Worm (Caenorhabditis elegans): ENCODE results near the gene nlp-5.

Gene nlp-5

DNA sequence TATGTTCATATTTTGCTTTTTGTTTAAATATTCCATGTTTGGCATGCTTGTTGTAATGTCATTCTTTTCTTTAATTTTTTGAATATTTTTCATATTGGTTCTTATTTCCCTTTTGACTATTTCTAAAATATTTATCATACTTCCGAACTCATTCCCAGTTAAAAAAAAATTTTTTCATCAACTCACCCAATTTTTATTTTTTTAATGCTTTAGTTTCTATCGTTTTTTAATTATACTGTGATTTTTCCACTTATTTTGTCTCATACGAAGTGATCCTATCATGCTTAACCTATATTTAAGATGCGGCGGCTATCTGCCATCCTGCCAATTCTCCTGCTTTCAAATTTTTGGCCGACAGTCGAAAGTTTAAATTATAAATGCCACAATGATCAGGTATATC lies 39.8 kb upstream of the nlp-5 start, which contains the start of gene qua-1:
Gene qua-1, plus strand, starts transcription at position 301 of the 400 bp plus-strand sequence.
- TF ChIP-seq lsy-27 (tag; optimal IDR thresholded peaks at IDR 0.05; ENCODE audit: borderline replicate concordance, insufficient read depth) (no peak), ceh-79 (tag; optimal IDR thresholded peaks at IDR 0.05) (no peak), unc-130 (GFP tag; optimal IDR thresholded peaks at IDR 0.05) (no peak), hmg-20 (GFP tag; IDR thresholded peaks at IDR 0.05) (no peak), bed-2 (GFP tag; IDR thresholded peaks at IDR 0.05) (no peak), somi-1 (GFP tag; optimal IDR thresholded peaks at IDR 0.05) (no peak), K11D2.4 (GFP tag; IDR thresholded peaks at IDR 0.05) (no peak)

DNA sequence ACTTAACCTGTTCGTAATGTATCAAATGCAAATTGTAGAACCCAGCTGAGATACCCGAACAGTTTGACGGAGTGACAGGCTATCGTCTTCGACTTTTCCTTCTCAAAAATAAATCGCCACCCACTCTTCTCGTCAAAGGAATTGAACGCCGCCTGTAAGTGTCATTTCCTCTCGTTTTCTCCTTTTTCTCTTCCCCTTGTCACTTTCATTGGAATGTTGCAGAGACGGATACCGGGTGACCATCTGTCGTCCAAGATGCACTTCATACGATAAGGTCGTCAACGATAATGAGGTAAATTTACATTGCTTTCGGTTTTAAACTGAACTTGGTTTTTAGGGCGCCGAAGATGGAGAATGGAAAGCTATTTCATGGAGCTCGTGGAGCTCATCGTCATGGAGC lies 38.5 kb upstream of the nlp-5 start:
- TF ChIP-seq mxl-1 (tag; optimal IDR thresholded peaks at IDR 0.05) (no peak), lin-26 (GFP tag; IDR thresholded peaks at IDR 0.05) (no peak), ceh-58 (GFP tag; IDR thresholded peaks at IDR 0.05) (no peak), snpc-4 (GFP tag; optimal IDR thresholded peaks at IDR 0.05) (no peak), snpc-4 (tag; optimal IDR thresholded peaks at IDR 0.05) (no peak), him-1 (tag; optimal IDR thresholded peaks at IDR 0.05) (no peak), ztf-22 (GFP tag; optimal IDR thresholded peaks at IDR 0.05) (no peak), nfyb-1 (GFP tag; IDR thresholded peaks at IDR 0.05) (no peak), lin-54 (GFP tag; optimal IDR thresholded peaks at IDR 0.05) (no peak), F49E8.2 (tag; optimal IDR thresholded peaks at IDR 0.05; ENCODE audit: insufficient read depth) (no peak), B0019.2 (GFP tag; conservative IDR thresholded peaks at IDR 0.05) (no peak), K12H6.12 (tag; optimal IDR thresholded peaks at IDR 0.05) (no peak), xnd-1 (tag; optimal IDR thresholded peaks at IDR 0.05) (no peak), F39B2.1 (GFP tag; IDR thresholded peaks at IDR 0.05) (no peak), hrde-1 (tag; optimal IDR thresholded peaks at IDR 0.05; ENCODE audit: borderline replicate concordance) (no peak), hsf-1 (GFP tag; IDR thresholded peaks at IDR 0.05) (no peak), F10E7.11 (tag; optimal IDR thresholded peaks at IDR 0.05) (no peak)

DNA sequence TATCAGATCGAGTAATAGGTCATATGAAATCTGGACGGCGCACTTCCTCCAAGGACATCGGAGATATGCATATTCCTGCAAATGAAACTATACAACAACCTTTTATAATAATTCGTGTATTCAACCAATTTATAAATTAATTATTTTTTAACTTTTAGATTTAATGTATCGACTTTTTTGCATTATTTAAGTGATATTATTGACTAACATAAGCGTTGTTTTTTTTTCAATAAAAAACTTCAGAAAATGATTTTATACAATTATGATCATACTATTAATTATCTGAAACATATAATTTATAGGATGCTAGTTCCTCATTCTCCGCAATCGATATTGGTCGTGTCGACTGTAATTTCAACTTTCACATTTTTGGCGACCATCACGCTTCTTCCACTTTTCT lies 34.2 kb upstream of the nlp-5 start, which contains the start of gene col-76:
Gene col-76, plus strand, starts transcription at position 301 of the 400 bp plus-strand sequence.
- TF ChIP-seq snpc-1.3 (tag; optimal IDR thresholded peaks at IDR 0.05; ENCODE audit: insufficient read depth) (no peak), dpff-1 (tag; optimal IDR thresholded peaks at IDR 0.05) (no peak), unc-130 (GFP tag; optimal IDR thresholded peaks at IDR 0.05) (no peak), let-526 (GFP tag; IDR thresholded peaks at IDR 0.05) (no peak), K11D2.4 (GFP tag; IDR thresholded peaks at IDR 0.05) (no peak), akir-1 (GFP tag; optimal IDR thresholded peaks at IDR 0.05) (no peak), hlh-26 (GFP tag; conservative IDR thresholded peaks at IDR 0.05) (no peak), ceh-79 (tag; optimal IDR thresholded peaks at IDR 0.05) (no peak), snpc-1.1 (tag; optimal IDR thresholded peaks at IDR 0.05; ENCODE audit: insufficient read depth) (no peak), rec-8 (tag; optimal IDR thresholded peaks at IDR 0.05) (no peak), B0019.2 (GFP tag; conservative IDR thresholded peaks at IDR 0.05) (no peak), nfyb-1 (GFP tag; IDR thresholded peaks at IDR 0.05) (no peak), die-1 (tag; optimal IDR thresholded peaks at IDR 0.05) (no peak), lin-54 (GFP tag; optimal IDR thresholded peaks at IDR 0.05) (no peak), F52B5.7 (tag; optimal IDR thresholded peaks at IDR 0.05) (no peak), D2030.7 (GFP tag; IDR thresholded peaks at IDR 0.05) (no peak), ceh-40 (GFP tag; IDR thresholded peaks at IDR 0.05) (no peak)

Measured in whole organism, young adult.